Worm (Caenorhabditis elegans): Measurements from ENCODE around the gene K01A2.5.

DNA sequence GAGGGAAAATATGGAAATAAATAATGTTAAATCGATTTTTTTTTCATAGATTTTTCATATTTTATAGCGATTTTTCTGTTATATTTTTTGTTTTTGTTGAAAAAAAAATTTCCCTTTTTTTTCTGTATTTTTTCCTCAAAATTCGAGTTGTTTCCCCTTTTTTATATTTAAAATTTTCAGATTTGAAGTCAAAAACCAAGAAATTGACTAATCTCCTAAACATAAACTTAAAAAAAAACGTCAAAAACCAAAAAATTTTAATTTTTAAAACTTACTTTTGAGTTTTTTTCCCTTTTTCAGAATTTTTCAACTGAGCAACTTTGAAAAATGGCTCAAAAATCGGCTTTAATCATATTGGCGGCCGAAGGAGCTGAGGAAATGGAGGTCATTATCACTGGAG, 10.8 kb upstream of the K01A2.5 start, which contains the start of gene djr-1.1:
- TF ChIP-seq ceh-28 (tag; optimal IDR thresholded peaks at IDR 0.05) (no peak), egl-27 (tag; optimal IDR thresholded peaks at IDR 0.05) (no peak), nhr-42 (GFP tag; IDR thresholded peaks at IDR 0.05) (no peak)

Data from whole organism, L4 larva.